Fruit fly (Drosophila melanogaster): Measurements from ENCODE around the gene Ip259.

Gene Ip259

DNA sequence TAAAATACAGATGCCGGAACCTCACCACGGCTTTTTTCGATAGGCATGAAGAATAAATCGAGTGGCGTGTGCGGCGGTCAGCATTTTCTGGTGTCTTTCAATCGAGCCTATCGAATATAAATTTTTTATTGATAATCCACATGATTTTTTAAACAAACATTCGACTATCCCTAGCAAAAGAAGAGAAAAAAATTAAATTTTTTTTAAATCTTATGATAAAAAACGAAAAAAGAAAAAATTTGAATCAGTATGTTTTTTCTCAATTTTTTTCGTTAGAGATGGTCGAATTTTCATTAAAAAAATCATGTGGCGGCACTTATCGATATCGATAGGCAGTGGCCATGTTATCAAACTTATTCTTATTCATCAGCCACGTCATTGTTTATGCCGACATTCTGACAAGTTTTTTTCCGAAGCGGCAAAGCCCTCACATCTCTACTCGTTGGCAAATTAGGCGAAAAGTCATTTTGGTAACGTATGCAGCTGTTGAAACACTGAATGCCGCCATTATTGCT is 18.4 kb downstream of the Ip259 start, which contains the start of the genes SmB and KdelR (continued):
- TF ChIP-seq CG18619 (GFP tag; optimal IDR thresholded peaks at IDR 0.05) (no peak), CG1647 (GFP tag; optimal IDR thresholded peaks at IDR 0.05) (no peak), so (GFP tag; IDR thresholded peaks at IDR 0.05) (no peak), nau (GFP tag; optimal IDR thresholded peaks at IDR 0.05) (no peak), Hr39 (optimal IDR thresholded peaks at IDR 0.05) (no peak), p53 (GFP tag; optimal IDR thresholded peaks at IDR 0.05) (no peak), CG4617 (GFP tag; optimal IDR thresholded peaks at IDR 0.05; ENCODE audit: borderline replicate concordance) (peak; percentile 18), luna (GFP tag; optimal IDR thresholded peaks at IDR 0.05) (no peak), CG7839 (tag; optimal IDR thresholded peaks at IDR 0.05) (no peak), Trl (optimal IDR thresholded peaks at IDR 0.05) (no peak), Trl (GFP tag; optimal IDR thresholded peaks at IDR 0.05) (peak; percentile 24), ind (GFP tag; optimal IDR thresholded peaks at IDR 0.05) (no peak), CG7556 (GFP tag; optimal IDR thresholded peaks at IDR 0.05) (peak; percentile 30), Drgx (GFP tag; IDR thresholded peaks at IDR 0.05) (no peak), org-1 (GFP tag; optimal IDR thresholded peaks at IDR 0.05) (no peak), CG6689 (GFP tag; IDR thresholded peaks at IDR 0.05) (no peak), Six4 (GFP tag; optimal IDR thresholded peaks at IDR 0.05) (no peak), maf-S (GFP tag; optimal IDR thresholded peaks at IDR 0.05) (no peak), lilli (GFP tag; optimal IDR thresholded peaks at IDR 0.05) (peak; percentile 61), Doc3 (GFP tag; IDR thresholded peaks at IDR 0.05; ENCODE audit: partially characterized antibody) (peak; percentile 57; the same call in 1 of the 3 replicates), slp2 (GFP tag; optimal IDR thresholded peaks at IDR 0.05) (no peak), ERR (GFP tag; optimal IDR thresholded peaks at IDR 0.05) (no peak), cwo (GFP tag; optimal IDR thresholded peaks at IDR 0.05) (no peak), gcm (GFP tag; optimal IDR thresholded peaks at IDR 0.05) (peak; percentile 40), br (optimal IDR thresholded peaks at IDR 0.05) (no peak), ewg (GFP tag; optimal IDR thresholded peaks at IDR 0.05) (peak; percentile 56), CG1529 (GFP tag; optimal IDR thresholded peaks at IDR 0.05) (no peak), CG12744 (GFP tag; optimal IDR thresholded peaks at IDR 0.05) (no peak), row (GFP tag; IDR thresholded peaks at IDR 0.05) (no peak; the same call in none of the 3 replicates), CG11247 (GFP tag; IDR thresholded peaks at IDR 0.05) (no peak), Adf1 (GFP tag; IDR thresholded peaks at IDR 0.05) (peak; percentile 18; the same call in 1 of the 2 replicates), zfh2 (GFP tag; optimal IDR thresholded peaks at IDR 0.05) (no peak), CG11398 (GFP tag; optimal IDR thresholded peaks at IDR 0.05) (no peak), sim (GFP tag; IDR thresholded peaks at IDR 0.05) (no peak), bigmax (GFP tag; optimal IDR thresholded peaks at IDR 0.05) (no peak), pan (optimal IDR thresholded peaks at IDR 0.05) (no peak), pan (GFP tag; optimal IDR thresholded peaks at IDR 0.05 in 1 of 2, IDR thresholded peaks at IDR 0.05 in 1 of 2) (no peak), CG2129 (GFP tag; IDR thresholded peaks at IDR 0.05; ENCODE audit: partially characterized antibody) (peak; percentile 31; the same call in 1 of the 2 replicates), NK7.1 (GFP tag; optimal IDR thresholded peaks at IDR 0.05) (no peak), Hand (GFP tag; optimal IDR thresholded peaks at IDR 0.05) (no peak), CG17186 (GFP tag; optimal IDR thresholded peaks at IDR 0.05) (peak; percentile 3), CG9797 (GFP tag; optimal IDR thresholded peaks at IDR 0.05) (peak; percentile 56), inv (GFP tag; IDR thresholded peaks at IDR 0.05; ENCODE audit: partially characterized antibody) (peak; percentile 65; the same call in 1 of the 2 replicates), CG18476 (GFP tag; optimal IDR thresholded peaks at IDR 0.05) (peak; percentile 7), gfzf (GFP tag; optimal IDR thresholded peaks at IDR 0.05) (peak; percentile 61), CG14965 (GFP tag; optimal IDR thresholded peaks at IDR 0.05; ENCODE audit: borderline replicate concordance) (no peak), al (GFP tag; IDR thresholded peaks at IDR 0.05) (no peak), Elba2 (GFP tag; optimal IDR thresholded peaks at IDR 0.05) (peak; percentile 26), D (optimal IDR thresholded peaks at IDR 0.05) (no peak), D (GFP tag; optimal IDR thresholded peaks at IDR 0.05) (no peak), Scr (GFP tag; IDR thresholded peaks at IDR 0.05; ENCODE audit: partially characterized antibody) (peak; percentile 86), CG10321 (GFP tag; IDR thresholded peaks at IDR 0.05) (no peak)
